Worm (Caenorhabditis elegans) whole organism, young adult: ENCODE measurements around the gene ZK688.4.

ENCODE experiments used
- B0019.2 ChIP-seq: fragments of 200-800 bp; sonication (Bioruptor generic); conservative IDR thresholded peaks from 2 replicates; pipeline ENCODE4 v1.3.6; 2022; ENCODE audit warnings: missing genetic modification reagents, missing genetic modification characterization, missing compliant biosample characterization
- B0261.1 ChIP-seq: sonication (generic microtip); optimal IDR thresholded peaks from 2 replicates; lab custom pipeline; 2016; ENCODE audit warnings: mild to moderate bottlenecking, missing genetic modification characterization, moderate library complexity, missing compliant biosample characterization
- F33H1.4 ChIP-seq: fragments of 200-800 bp; sonication (Bioruptor generic); IDR thresholded peaks from 2 replicates; pipeline ENCODE4 v1.3.6; 2022; ENCODE audit warnings: missing genetic modification reagents, missing genetic modification characterization, missing compliant biosample characterization
- T26A5.8 ChIP-seq: sonication (generic microtip); optimal IDR thresholded peaks from 2 replicates; lab custom pipeline; 2016; ENCODE audit warnings: missing genetic modification characterization, missing compliant biosample characterization
- Y53F4B.3 ChIP-seq: fragments of 200-800 bp; sonication (Bioruptor generic); IDR thresholded peaks from 2 replicates; pipeline ENCODE4 v1.3.6; 2022; ENCODE audit warnings: missing genetic modification reagents, missing genetic modification characterization, missing compliant biosample characterization
- Y53G8AR.9 ChIP-seq: fragments of 200-800 bp; sonication (Bioruptor generic); conservative IDR thresholded peaks from 2 replicates; pipeline ENCODE4 v1.3.6; 2022; ENCODE audit warnings: missing genetic modification reagents, missing genetic modification characterization, missing compliant biosample characterization
- Y56A3A.18 ChIP-seq: fragments of 200-800 bp; sonication (Bioruptor generic); IDR thresholded peaks from 2 replicates; pipeline ENCODE4 v1.3.6; 2022; ENCODE audit warnings: missing genetic modification reagents, missing genetic modification characterization, missing compliant biosample characterization
- Y95B8A.8 ChIP-seq: fragments of 200-800 bp; sonication (Bioruptor generic); IDR thresholded peaks from 2 replicates; pipeline ENCODE4 v1.3.6; 2022; ENCODE audit warnings: missing genetic modification reagents, missing genetic modification characterization, missing compliant biosample characterization
- akir-1 ChIP-seq: fragments of 200-800 bp; sonication (Bioruptor generic); optimal IDR thresholded peaks from 2 replicates; lab custom pipeline; 2018; ENCODE audit warnings: mild to moderate bottlenecking, missing genetic modification characterization, moderate library complexity, missing compliant biosample characterization
- aptf-3 ChIP-seq: fragments of 200-800 bp; sonication (Bioruptor generic); IDR thresholded peaks from 2 replicates; pipeline ENCODE4 v1.3.6; 2022; ENCODE audit warnings: missing genetic modification characterization, missing compliant biosample characterization
- atf-7 ChIP-seq: sonication (generic microtip); optimal IDR thresholded peaks from 2 replicates; lab custom pipeline; 2017; ENCODE audit warnings: mild to moderate bottlenecking, missing genetic modification characterization, missing compliant biosample characterization
- attf-3 ChIP-seq: fragments of 200-800 bp; sonication (Bioruptor generic); conservative IDR thresholded peaks from 2 replicates; pipeline ENCODE4 v1.3.6; 2022; ENCODE audit warnings: missing genetic modification reagents, missing genetic modification characterization, missing compliant biosample characterization
- attf-5 ChIP-seq: fragments of 200-800 bp; sonication (Bioruptor generic); optimal IDR thresholded peaks from 2 replicates; lab custom pipeline; 2018; ENCODE audit warnings: mild to moderate bottlenecking, missing genetic modification characterization, missing compliant biosample characterization
- cebp-1 ChIP-seq, 2 experiments: fragments of 200-800 bp in 1 of 2; sonication (Bioruptor generic) in 1 of 2; sonication (generic microtip) in 1 of 2; IDR thresholded peaks in 1 of 2; optimal IDR thresholded peaks in 1 of 2; 2 replicates each; pipeline versions ENCODE4 v1.3.6 to Lab custom; 2017 to 2022; ENCODE audit warnings: missing compliant biosample characterization in 2 of 2, missing genetic modification characterization in 2 of 2, mild to moderate bottlenecking in 1 of 2, missing genetic modification reagents in 1 of 2, moderate library complexity in 1 of 2
- ceh-27 ChIP-seq: fragments of 200-800 bp; sonication (Bioruptor generic); optimal IDR thresholded peaks from 2 replicates; lab custom pipeline; 2018; ENCODE audit warnings: mild to moderate bottlenecking, missing genetic modification characterization, moderate library complexity, missing compliant biosample characterization
- chd-7 ChIP-seq: sonication (generic microtip); optimal IDR thresholded peaks from 2 replicates; lab custom pipeline; 2016; ENCODE audit warnings: mild to moderate bottlenecking, missing genetic modification characterization, moderate library complexity, missing compliant biosample characterization
- dox-1 ChIP-seq: fragments of 200-800 bp; sonication (Bioruptor generic); IDR thresholded peaks from 2 replicates; pipeline ENCODE4 v1.3.6; 2022; ENCODE audit warnings: missing genetic modification reagents, missing genetic modification characterization, missing compliant biosample characterization
- dpff-1 ChIP-seq: sonication (generic microtip); optimal IDR thresholded peaks from 2 replicates; lab custom pipeline; 2017; ENCODE audit warnings: mild to moderate bottlenecking, missing genetic modification characterization, missing compliant biosample characterization
- dpl-1 ChIP-seq: fragments of 150-350 bp; optimal IDR thresholded peaks from 2 replicates; lab custom pipeline; 2014; ENCODE audit warnings: missing biosample characterization, missing genetic modification reagents, missing genetic modification characterization
- efl-1 ChIP-seq: fragments of 150-350 bp; optimal IDR thresholded peaks from 2 replicates; lab custom pipeline; 2014; ENCODE audit warnings: missing biosample characterization, missing genetic modification reagents, missing genetic modification characterization
- egl-44 ChIP-seq: fragments of 200-800 bp; sonication (Bioruptor generic); IDR thresholded peaks from 2 replicates; pipeline ENCODE4 v1.3.6; 2022; ENCODE audit warnings: missing genetic modification reagents, missing genetic modification characterization, missing compliant biosample characterization
- ekl-4 ChIP-seq: fragments of 200-800 bp; sonication (Bioruptor generic); IDR thresholded peaks from 2 replicates; pipeline ENCODE4 v1.3.6; 2022; ENCODE audit warnings: missing genetic modification reagents, missing genetic modification characterization, missing compliant biosample characterization
- gei-17 ChIP-seq: fragments of 200-800 bp; sonication (Bioruptor generic); optimal IDR thresholded peaks from 2 replicates; lab custom pipeline; 2018; ENCODE audit warnings: mild to moderate bottlenecking, missing genetic modification characterization, missing compliant biosample characterization
- him-1 ChIP-seq: sonication (generic microtip); optimal IDR thresholded peaks from 2 replicates; lab custom pipeline; 2016; ENCODE audit warnings: missing genotype, missing genetic modification reagents, missing genetic modification characterization, missing compliant biosample characterization
- hlh-26 ChIP-seq: fragments of 200-800 bp; sonication (Bioruptor generic); conservative IDR thresholded peaks from 2 replicates; pipeline ENCODE4 v1.3.6; 2022; ENCODE audit warnings: missing genetic modification reagents, missing genetic modification characterization, missing compliant biosample characterization
- let-526 ChIP-seq: fragments of 200-800 bp; sonication (Bioruptor generic); IDR thresholded peaks from 2 replicates; pipeline ENCODE4 v1.3.6; 2022; ENCODE audit warnings: missing genetic modification reagents, missing genetic modification characterization, missing compliant biosample characterization
- lin-35 ChIP-seq, 3 experiments: fragments of 150-350 bp in 2 of 3; sonication (generic microtip) in 1 of 3; optimal IDR thresholded peaks; 2 replicates each; lab custom pipeline; 2014 to 2018; ENCODE audit warnings: missing biosample characterization in 3 of 3, missing genetic modification characterization in 3 of 3, missing genetic modification reagents in 3 of 3
- madf-3 ChIP-seq: fragments of 200-800 bp; sonication (Bioruptor generic); IDR thresholded peaks from 2 replicates; pipeline ENCODE4 v1.3.6; 2022; ENCODE audit warnings: missing genetic modification reagents, missing genetic modification characterization, missing compliant biosample characterization
- mcd-1 ChIP-seq: fragments of 200-800 bp; sonication (Bioruptor generic); IDR thresholded peaks from 2 replicates; pipeline ENCODE4 v1.3.6; 2022; ENCODE audit warnings: missing genetic modification reagents, missing genetic modification characterization, missing compliant biosample characterization
- nhr-27 ChIP-seq: fragments of 200-800 bp; sonication (Bioruptor generic); optimal IDR thresholded peaks from 2 replicates; lab custom pipeline; 2018; ENCODE audit warnings: mild to moderate bottlenecking, missing genetic modification characterization, moderate library complexity, missing compliant biosample characterization
- pbrm-1 ChIP-seq: fragments of 200-800 bp; sonication (Bioruptor generic); IDR thresholded peaks from 2 replicates; pipeline ENCODE4 v1.3.6; 2022; ENCODE audit warnings: missing genetic modification reagents, missing genetic modification characterization, missing compliant biosample characterization
- repo-1 ChIP-seq: sonication (generic microtip); optimal IDR thresholded peaks from 2 replicates; lab custom pipeline; 2017; ENCODE audit warnings: mild to moderate bottlenecking, missing genetic modification characterization, missing compliant biosample characterization
- tbx-9 ChIP-seq: sonication (generic microtip); optimal IDR thresholded peaks from 2 replicates; lab custom pipeline; 2016; ENCODE audit warnings: borderline replicate concordance, missing genetic modification characterization, inconsistent platforms, missing compliant biosample characterization
- unc-62 ChIP-seq: fragments of 150-350 bp; optimal IDR thresholded peaks from 2 replicates; lab custom pipeline; 2014; ENCODE audit warnings: missing biosample characterization, missing genetic modification reagents, missing genetic modification characterization
- zim-3 ChIP-seq: sonication (generic microtip); optimal IDR thresholded peaks from 2 replicates; lab custom pipeline; 2017; ENCODE audit warnings: mild to moderate bottlenecking, missing genetic modification characterization, moderate library complexity, missing compliant biosample characterization

The ZK688.4 gene

DNA sequence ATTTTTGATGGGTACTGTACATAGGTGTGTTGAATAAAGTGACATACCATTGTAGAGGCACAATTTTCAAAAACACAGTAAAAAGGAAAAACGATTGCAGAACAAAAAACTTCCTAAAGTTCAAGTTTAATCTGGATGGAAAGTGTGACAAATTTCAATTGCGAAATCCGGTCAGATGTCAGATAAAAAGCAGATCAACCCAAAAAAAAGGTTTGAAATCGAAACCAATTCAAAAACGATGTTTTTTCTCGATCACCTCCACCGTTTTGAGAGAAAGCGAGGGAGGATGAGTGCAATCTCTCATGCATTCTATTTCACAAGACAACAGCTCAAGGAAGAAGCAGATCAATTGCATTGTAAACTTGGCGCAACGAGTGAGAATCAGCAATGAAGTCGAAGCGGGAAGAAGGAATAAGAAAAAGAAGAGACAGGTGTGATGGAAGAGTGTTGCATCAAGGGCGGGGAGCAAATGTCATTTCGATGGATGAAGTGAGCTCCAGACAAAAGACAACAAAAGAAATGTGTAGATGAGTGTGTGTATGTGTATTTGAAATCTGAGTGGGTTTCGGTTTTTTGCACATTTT, 14.6 kb upstream of the ZK688.4 start:
- no peak for TF ChIP-seq cebp-1 (GFP tag; IDR thresholded peaks at IDR 0.05; lab: Robert Waterston, UW)
- peak; percentile 68 for TF ChIP-seq cebp-1 (tag; optimal IDR thresholded peaks at IDR 0.05; lab: Kevin White, UChicago)
- TF ChIP-seq chd-7 (tag; lab: Kevin White, UChicago): no peak

- TF ChIP-seq ekl-4 (GFP tag; lab: Robert Waterston, UW) (no peak), ceh-27 (GFP tag; lab: Kevin White, UChicago) (no peak), dox-1 (GFP tag; lab: Robert Waterston, UW) (no peak), tbx-9 (tag; lab: Kevin White, UChicago) (no peak), Y95B8A.8 (GFP tag; lab: Robert Waterston, UW) (no peak), Y53F4B.3 (no peak), attf-3 (GFP tag; lab: Robert Waterston, UW) (no peak), zim-3 (tag; lab: Kevin White, UChicago) (no peak), chd-7 (tag; lab: Kevin White, UChicago) (no peak), unc-62 (GFP tag; lab: Kevin White, UChicago) (no peak), madf-3 (GFP tag; lab: Robert Waterston, UW) (no peak), mcd-1 (GFP tag; lab: Robert Waterston, UW) (no peak), gei-17 (GFP tag; lab: Kevin White, UChicago) (no peak), nhr-27 (tag; lab: Kevin White, UChicago) (no peak), T26A5.8 (tag; lab: Kevin White, UChicago) (no peak), pbrm-1 (GFP tag; lab: Robert Waterston, UW) (no peak), Y56A3A.18 (GFP tag; lab: Robert Waterston, UW) (no peak), lin-35 (GFP tag; optimal IDR thresholded peaks at IDR 0.05; lab: Kevin White, UChicago) (no peak), B0261.1 (tag; lab: Kevin White, UChicago) (no peak), him-1 (tag; lab: Kevin White, UChicago) (no peak)
Observed at ce11 chrIII:7882900-7883299, 11.9 kb upstream of the ZK688.4 start, which contains the start of gene ZK688.9. ZK688.9 (minus strand) TSS chrIII:7883000.

- TF ChIP-seq efl-1 (GFP tag; lab: Kevin White, UChicago) (no peak), B0261.1 (tag; lab: Kevin White, UChicago) (no peak), egl-44 (GFP tag; lab: Robert Waterston, UW) (no peak), aptf-3 (GFP tag; lab: Robert Waterston, UW) (no peak), F33H1.4 (GFP tag; lab: Robert Waterston, UW) (no peak)
Observed at ce11 chrIII:7884863-7885262, 10.0 kb upstream of the ZK688.4 start, which contains the start of gene ZK688.11. ZK688.11 (minus strand) TSS chrIII:7884963.

ce11 chrIII:7889036-7889435, 5.8 kb upstream of the ZK688.4 start:
- TF ChIP-seq hlh-26 (GFP tag; lab: Robert Waterston, UW) (no peak), atf-7 (tag; lab: Kevin White, UChicago) (no peak), attf-3 (GFP tag; lab: Robert Waterston, UW) (no peak), attf-5 (GFP tag; lab: Kevin White, UChicago) (no peak), B0261.1 (tag; lab: Kevin White, UChicago) (no peak), pbrm-1 (GFP tag; lab: Robert Waterston, UW) (no peak), let-526 (no peak), repo-1 (tag; lab: Kevin White, UChicago) (no peak), dpff-1 (tag; lab: Kevin White, UChicago) (no peak), dpl-1 (no peak), Y53F4B.3 (no peak), B0019.2 (no peak), Y53G8AR.9 (no peak), akir-1 (GFP tag; lab: Kevin White, UChicago) (no peak)
